Fruit fly (Drosophila melanogaster): Measurements from ENCODE around the gene Spn38F.

- TF ChIP-seq psq (GFP tag; optimal IDR thresholded peaks at IDR 0.05): no peak
- no peak for TF ChIP-seq fru (GFP tag; optimal IDR thresholded peaks at IDR 0.05)
- no peak for TF ChIP-seq br (GFP tag; optimal IDR thresholded peaks at IDR 0.05)
- TF ChIP-seq Dfd (GFP tag; optimal IDR thresholded peaks at IDR 0.05): no peak
- TF ChIP-seq h (GFP tag; optimal IDR thresholded peaks at IDR 0.05): no peak
- no peak for TF ChIP-seq dl (GFP tag; optimal IDR thresholded peaks at IDR 0.05; ENCODE audit: insufficient read depth in 1 of 2, partially characterized antibody in 2 of 2)
- TF ChIP-seq N (GFP tag; optimal IDR thresholded peaks at IDR 0.05): no peak
- TF ChIP-seq Hnf4 (GFP tag; optimal IDR thresholded peaks at IDR 0.05): no peak
- TF ChIP-seq Vsx2 (GFP tag; optimal IDR thresholded peaks at IDR 0.05; ENCODE audit: partially characterized antibody): no peak
- no peak for TF ChIP-seq Dif (GFP tag; optimal IDR thresholded peaks at IDR 0.05; ENCODE audit: partially characterized antibody)
- no peak for TF ChIP-seq Abd-B (GFP tag; optimal IDR thresholded peaks at IDR 0.05)
- no peak for TF ChIP-seq usp (GFP tag; optimal IDR thresholded peaks at IDR 0.05)
- TF ChIP-seq lola (GFP tag; optimal IDR thresholded peaks at IDR 0.05): no peak
- TF ChIP-seq Sp1 (GFP tag; optimal IDR thresholded peaks at IDR 0.05): no peak
Observed at dm6 chr2L:20840462-20841038, 2.8 kb upstream of the Spn38F start, which contains the start of gene CG31676.
